Worm (Caenorhabditis elegans) whole organism, mixed stage, embryonic: Measurements from ENCODE around the gene F35C8.8.

Source experiments
- cnd-1 ChIP-seq: fragments of 200-800 bp; sonication (Bioruptor generic); optimal IDR thresholded peaks from 2 replicates; lab custom pipeline; 2018; ENCODE audit warnings: mild to moderate bottlenecking, missing genetic modification characterization, missing compliant biosample characterization
- elt-3 ChIP-seq: fragments of 150-350 bp; optimal IDR thresholded peaks from 2 replicates; lab custom pipeline; 2014; ENCODE audit warnings: missing biosample characterization, missing genetic modification characterization
- nhr-237 ChIP-seq: fragments of 150-350 bp; optimal IDR thresholded peaks from 2 replicates; lab custom pipeline; 2014; ENCODE audit warnings: missing biosample characterization, missing genetic modification characterization
- nhr-76 ChIP-seq: sonication (generic microtip); optimal IDR thresholded peaks from 2 replicates; lab custom pipeline; 2017; ENCODE audit warnings: missing biosample characterization, missing genetic modification characterization
- pha-4 ChIP-seq: fragments of 150-350 bp; optimal IDR thresholded peaks from 2 replicates; lab custom pipeline; 2018; ENCODE audit warnings: missing biosample characterization, missing genetic modification reagents, missing genetic modification characterization
- sptf-1 ChIP-seq: sonication (generic microtip); optimal IDR thresholded peaks from 2 replicates; lab custom pipeline; 2017; ENCODE audit warnings: mild to moderate bottlenecking, missing genetic modification characterization, moderate library complexity, missing compliant biosample characterization
- unc-39 ChIP-seq: fragments of 150-350 bp; optimal IDR thresholded peaks from 2 replicates; lab custom pipeline; 2014; ENCODE audit warnings: missing biosample characterization, missing genetic modification characterization
- zip-8 ChIP-seq: fragments of 150-350 bp; optimal IDR thresholded peaks from 2 replicates; lab custom pipeline; 2014; ENCODE audit warnings: missing biosample characterization, missing genetic modification characterization
- ztf-11 ChIP-seq: fragments of 150-350 bp; optimal IDR thresholded peaks from 2 replicates; lab custom pipeline; 2014; ENCODE audit warnings: missing biosample characterization, missing genetic modification characterization

DNA sequence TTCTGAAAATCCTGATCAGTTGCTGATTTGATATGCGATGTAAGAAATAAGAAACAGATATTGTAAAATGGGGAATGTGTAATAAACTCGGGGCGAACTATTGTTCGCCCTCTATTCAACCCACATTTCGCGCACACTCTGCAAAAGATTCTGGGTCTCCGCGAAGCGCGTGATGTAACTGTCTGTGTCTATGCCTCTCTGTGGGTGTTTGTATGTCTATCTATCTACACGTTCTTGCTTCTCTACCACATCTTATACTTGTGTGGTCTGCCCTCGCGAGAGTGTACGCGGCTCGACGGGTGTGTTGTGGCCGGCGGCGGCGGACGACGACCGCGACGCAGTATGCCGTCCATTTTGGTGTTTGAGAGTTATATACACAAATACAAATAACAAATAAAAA lies 35.9 kb downstream of the F35C8.8 start:
- TF ChIP-seq sptf-1, result peak; percentile 57
- TF ChIP-seq elt-3 (tag; lab: Kevin White, UChicago), result no peak
- no peak for TF ChIP-seq zip-8 (tag; lab: Kevin White, UChicago)
- no peak for TF ChIP-seq cnd-1
- no peak for TF ChIP-seq unc-39 (tag; lab: Kevin White, UChicago)
- TF ChIP-seq nhr-237 (tag; lab: Kevin White, UChicago), result peak; percentile 36
- TF ChIP-seq pha-4 (tag; lab: Kevin White, UChicago), result peak; percentile 90
- no peak for TF ChIP-seq nhr-76 (tag; lab: Kevin White, UChicago)
- no peak for TF ChIP-seq ztf-11
